Worm (Caenorhabditis elegans) whole organism, young adult: Measurements from ENCODE around the gene irld-6.

Experiments
- F39B2.1 ChIP-seq: fragments of 200-800 bp; sonication (Bioruptor generic); IDR thresholded peaks from 2 replicates; pipeline ENCODE4 v1.3.6; 2022; ENCODE audit warnings: missing genetic modification reagents, missing genetic modification characterization, missing compliant biosample characterization
- F49E8.2 ChIP-seq: sonication (generic microtip); optimal IDR thresholded peaks from 3 replicates; lab custom pipeline; 2017; ENCODE audit warnings: missing genetic modification characterization, mild to moderate bottlenecking, missing compliant biosample characterization, antibody characterized with exemption, moderate library complexity; ENCODE audit not compliant: insufficient read depth
- F57C9.4 ChIP-seq: sonication (generic microtip); optimal IDR thresholded peaks from 2 replicates; lab custom pipeline; 2017; ENCODE audit warnings: mild to moderate bottlenecking, missing genetic modification characterization, missing compliant biosample characterization
- Y53G8AR.9 ChIP-seq: fragments of 200-800 bp; sonication (Bioruptor generic); conservative IDR thresholded peaks from 2 replicates; pipeline ENCODE4 v1.3.6; 2022; ENCODE audit warnings: missing genetic modification reagents, missing genetic modification characterization, missing compliant biosample characterization
- Y56A3A.18 ChIP-seq: fragments of 200-800 bp; sonication (Bioruptor generic); IDR thresholded peaks from 2 replicates; pipeline ENCODE4 v1.3.6; 2022; ENCODE audit warnings: missing genetic modification reagents, missing genetic modification characterization, missing compliant biosample characterization
- Y95B8A.8 ChIP-seq: fragments of 200-800 bp; sonication (Bioruptor generic); IDR thresholded peaks from 2 replicates; pipeline ENCODE4 v1.3.6; 2022; ENCODE audit warnings: missing genetic modification reagents, missing genetic modification characterization, missing compliant biosample characterization
- ama-1 ChIP-seq, 3 experiments: fragments of 150-350 bp in 1 of 3; sonication (generic microtip) in 2 of 3; optimal IDR thresholded peaks; 2 replicates each; lab custom pipeline; 2014 to 2018; ENCODE audit warnings: missing biosample characterization in 2 of 3, missing genetic modification characterization in 2 of 3, missing genetic modification reagents in 2 of 3
- aptf-3 ChIP-seq: fragments of 200-800 bp; sonication (Bioruptor generic); IDR thresholded peaks from 2 replicates; pipeline ENCODE4 v1.3.6; 2022; ENCODE audit warnings: missing genetic modification characterization, missing compliant biosample characterization
- atf-7 ChIP-seq: sonication (generic microtip); optimal IDR thresholded peaks from 2 replicates; lab custom pipeline; 2017; ENCODE audit warnings: mild to moderate bottlenecking, missing genetic modification characterization, missing compliant biosample characterization
- ccch-3 ChIP-seq: fragments of 200-800 bp; sonication (Bioruptor generic); optimal IDR thresholded peaks from 2 replicates; lab custom pipeline; 2018; ENCODE audit warnings: mild to moderate bottlenecking, missing genetic modification characterization, missing compliant biosample characterization
- cebp-1 ChIP-seq, 2 experiments: fragments of 200-800 bp in 1 of 2; sonication (Bioruptor generic) in 1 of 2; sonication (generic microtip) in 1 of 2; IDR thresholded peaks in 1 of 2; optimal IDR thresholded peaks in 1 of 2; 2 replicates each; pipeline versions ENCODE4 v1.3.6 to Lab custom; 2017 to 2022; ENCODE audit warnings: missing compliant biosample characterization in 2 of 2, missing genetic modification characterization in 2 of 2, mild to moderate bottlenecking in 1 of 2, missing genetic modification reagents in 1 of 2, moderate library complexity in 1 of 2
- ceh-100 ChIP-seq: fragments of 200-800 bp; sonication (Bioruptor generic); IDR thresholded peaks from 2 replicates; pipeline ENCODE4 v1.3.6; 2022; ENCODE audit warnings: missing genetic modification reagents, missing genetic modification characterization, missing compliant biosample characterization
- ceh-40 ChIP-seq: fragments of 200-800 bp; sonication (Bioruptor generic); IDR thresholded peaks from 2 replicates; pipeline ENCODE4 v1.3.6; 2022; ENCODE audit warnings: missing genetic modification characterization, missing compliant biosample characterization
- chd-7 ChIP-seq: sonication (generic microtip); optimal IDR thresholded peaks from 2 replicates; lab custom pipeline; 2016; ENCODE audit warnings: mild to moderate bottlenecking, missing genetic modification characterization, moderate library complexity, missing compliant biosample characterization
- die-1 ChIP-seq: sonication (generic microtip); optimal IDR thresholded peaks from 2 replicates; lab custom pipeline; 2016; ENCODE audit warnings: missing genotype, mild to moderate bottlenecking, missing genetic modification characterization, missing compliant biosample characterization
- dox-1 ChIP-seq: fragments of 200-800 bp; sonication (Bioruptor generic); IDR thresholded peaks from 2 replicates; pipeline ENCODE4 v1.3.6; 2022; ENCODE audit warnings: missing genetic modification reagents, missing genetic modification characterization, missing compliant biosample characterization
- dpff-1 ChIP-seq: sonication (generic microtip); optimal IDR thresholded peaks from 2 replicates; lab custom pipeline; 2017; ENCODE audit warnings: mild to moderate bottlenecking, missing genetic modification characterization, missing compliant biosample characterization
- egrh-3 ChIP-seq: fragments of 200-800 bp; sonication (Bioruptor generic); IDR thresholded peaks from 2 replicates; pipeline ENCODE4 v1.3.6; 2022; ENCODE audit warnings: missing genetic modification reagents, missing genetic modification characterization, missing compliant biosample characterization
- ekl-4 ChIP-seq: fragments of 200-800 bp; sonication (Bioruptor generic); IDR thresholded peaks from 2 replicates; pipeline ENCODE4 v1.3.6; 2022; ENCODE audit warnings: missing genetic modification reagents, missing genetic modification characterization, missing compliant biosample characterization
- fkh-3 ChIP-seq: sonication (generic microtip); optimal IDR thresholded peaks from 2 replicates; lab custom pipeline; 2016; ENCODE audit warnings: mild to moderate bottlenecking, missing genetic modification characterization, missing compliant biosample characterization
- gei-17 ChIP-seq: fragments of 200-800 bp; sonication (Bioruptor generic); optimal IDR thresholded peaks from 2 replicates; lab custom pipeline; 2018; ENCODE audit warnings: mild to moderate bottlenecking, missing genetic modification characterization, missing compliant biosample characterization
- hmg-1.2 ChIP-seq: fragments of 200-800 bp; sonication (Bioruptor generic); IDR thresholded peaks from 2 replicates; pipeline ENCODE4 v1.3.6; 2022; ENCODE audit warnings: missing genetic modification reagents, missing genetic modification characterization, missing compliant biosample characterization
- hsf-1 ChIP-seq: fragments of 200-800 bp; sonication (Bioruptor generic); IDR thresholded peaks from 2 replicates; pipeline ENCODE4 v1.3.6; 2022; ENCODE audit warnings: missing genetic modification reagents, missing genetic modification characterization, missing compliant biosample characterization
- lin-26 ChIP-seq: fragments of 200-800 bp; sonication (Bioruptor generic); IDR thresholded peaks from 2 replicates; pipeline ENCODE4 v1.3.6; 2022; ENCODE audit warnings: missing genetic modification reagents, missing genetic modification characterization, missing compliant biosample characterization
- lir-1 ChIP-seq: fragments of 200-800 bp; sonication (Bioruptor generic); conservative IDR thresholded peaks from 2 replicates; pipeline ENCODE4 v1.3.6; 2022; ENCODE audit warnings: missing genetic modification reagents, missing genetic modification characterization, missing compliant biosample characterization
- madf-8 ChIP-seq: fragments of 200-800 bp; sonication (Bioruptor generic); conservative IDR thresholded peaks from 2 replicates; pipeline ENCODE4 v1.3.6; 2022; ENCODE audit warnings: missing genetic modification reagents, missing genetic modification characterization, missing compliant biosample characterization
- nfya-1 ChIP-seq: sonication (generic microtip); optimal IDR thresholded peaks from 2 replicates; lab custom pipeline; 2017; ENCODE audit warnings: antibody characterized with exemption, missing compliant biosample characterization, missing genetic modification characterization, borderline replicate concordance; ENCODE audit not compliant: insufficient read depth
- nfyb-1 ChIP-seq: fragments of 200-800 bp; sonication (Bioruptor generic); IDR thresholded peaks from 2 replicates; pipeline ENCODE4 v1.3.6; 2022; ENCODE audit warnings: missing genetic modification reagents, missing genetic modification characterization, missing compliant biosample characterization
- nhr-120 ChIP-seq: fragments of 200-800 bp; sonication (Bioruptor generic); IDR thresholded peaks from 2 replicates; pipeline ENCODE4 v1.3.6; 2022; ENCODE audit warnings: missing genetic modification characterization, missing compliant biosample characterization
- nhr-179 ChIP-seq: sonication (generic microtip); optimal IDR thresholded peaks from 2 replicates; lab custom pipeline; 2016; ENCODE audit warnings: mild to moderate bottlenecking, missing genetic modification characterization, missing compliant biosample characterization
- pha-4 ChIP-seq: fragments of 150-350 bp; sonication (generic microtip); optimal IDR thresholded peaks from 2 replicates; lab custom pipeline; 2014; ENCODE audit warnings: missing biosample characterization, missing genetic modification reagents, missing genetic modification characterization
- rec-8 ChIP-seq, 2 experiments: sonication (generic microtip); optimal IDR thresholded peaks; 2 replicates each; lab custom pipeline; 2016; ENCODE audit warnings: mild to moderate bottlenecking in 2 of 2, missing genetic modification characterization in 2 of 2, missing genetic modification reagents in 2 of 2, missing genotype in 2 of 2, missing biosample characterization in 1 of 2, missing compliant biosample characterization in 1 of 2, moderate library complexity in 1 of 2
- repo-1 ChIP-seq: sonication (generic microtip); optimal IDR thresholded peaks from 2 replicates; lab custom pipeline; 2017; ENCODE audit warnings: mild to moderate bottlenecking, missing genetic modification characterization, missing compliant biosample characterization
- sea-2 ChIP-seq: fragments of 200-800 bp; sonication (Bioruptor generic); IDR thresholded peaks from 2 replicates; pipeline ENCODE4 v1.3.6; 2022; ENCODE audit warnings: missing genetic modification characterization, missing compliant biosample characterization
- somi-1 ChIP-seq: fragments of 200-800 bp; sonication (Bioruptor generic); optimal IDR thresholded peaks from 2 replicates; lab custom pipeline; 2018; ENCODE audit warnings: mild to moderate bottlenecking, missing genetic modification characterization, missing compliant biosample characterization
- sptf-2 ChIP-seq: fragments of 200-800 bp; sonication (Bioruptor generic); optimal IDR thresholded peaks from 2 replicates; lab custom pipeline; 2018; ENCODE audit warnings: mild to moderate bottlenecking, missing genetic modification characterization, missing compliant biosample characterization
- tbx-9 ChIP-seq: sonication (generic microtip); optimal IDR thresholded peaks from 2 replicates; lab custom pipeline; 2016; ENCODE audit warnings: borderline replicate concordance, missing genetic modification characterization, inconsistent platforms, missing compliant biosample characterization
- tlf-1 ChIP-seq: fragments of 200-800 bp; sonication (Bioruptor generic); optimal IDR thresholded peaks from 2 replicates; lab custom pipeline; 2018; ENCODE audit warnings: mild to moderate bottlenecking, missing genetic modification characterization, missing compliant biosample characterization
- zfh-2 ChIP-seq: fragments of 200-800 bp; sonication (Bioruptor generic); conservative IDR thresholded peaks from 2 replicates; pipeline ENCODE4 v1.3.6; 2022; ENCODE audit warnings: missing genetic modification reagents, missing genetic modification characterization, missing compliant biosample characterization
- ztf-26 ChIP-seq: sonication (generic microtip); optimal IDR thresholded peaks from 2 replicates; lab custom pipeline; 2017; ENCODE audit warnings: missing genetic modification characterization, missing compliant biosample characterization

The irld-6 gene

ce11 chrV:10716865-10717713, 39.5 kb downstream of the irld-6 start:
- no peak for TF ChIP-seq atf-7
- TF ChIP-seq cebp-1 (GFP tag; IDR thresholded peaks at IDR 0.05; lab: Robert Waterston, UW) = no peak; the same call in 1 of the 2 replicates
- peak; percentile 32 for TF ChIP-seq cebp-1 (tag; optimal IDR thresholded peaks at IDR 0.05; lab: Kevin White, UChicago)
- 0 out of 2 replicates have a peak, but pooled peaks have one; percentile 42 for TF ChIP-seq Y95B8A.8 (GFP tag; lab: Robert Waterston, UW)
- no peak for TF ChIP-seq madf-8 (GFP tag; lab: Robert Waterston, UW)
- TF ChIP-seq ztf-26 (tag; lab: Kevin White, UChicago) = peak; percentile 47
- TF ChIP-seq dpff-1 (tag; lab: Kevin White, UChicago) = no peak
- no peak for TF ChIP-seq ceh-40 (GFP tag; lab: Robert Waterston, UW)
- TF ChIP-seq Y53G8AR.9 (GFP tag; lab: Robert Waterston, UW) = 0 out of 2 replicates have a peak, but pooled peaks have one; percentile 19
- TF ChIP-seq Y56A3A.18 = no peak
- 0 out of 2 replicates have a peak, but pooled peaks have one; percentile 8 for TF ChIP-seq nfyb-1 (GFP tag; lab: Robert Waterston, UW)
- no peak for TF ChIP-seq pha-4 (tag; lab: Kevin White, UChicago)
- no peak for TF ChIP-seq F39B2.1 (GFP tag; lab: Robert Waterston, UW)
- TF ChIP-seq rec-8 (tag; optimal IDR thresholded peaks at IDR 0.05; lab: Kevin White, UChicago) = no peak
- TF ChIP-seq dox-1 = peak; percentile 36; the same call in 1 of the 2 replicates
- peak; percentile 82 for TF ChIP-seq zfh-2 (GFP tag; lab: Robert Waterston, UW)
- TF ChIP-seq nhr-179 (tag; lab: Kevin White, UChicago) = no peak
- TF ChIP-seq ccch-3 = no peak
- peak; percentile 16 for TF ChIP-seq somi-1
- peak; percentile 45; the same call in 1 of the 2 replicates for TF ChIP-seq lin-26 (GFP tag; lab: Robert Waterston, UW)
- TF ChIP-seq egrh-3 (GFP tag; lab: Robert Waterston, UW) = peak; percentile 70; the same call in 1 of the 2 replicates
- no peak for TF ChIP-seq tlf-1 (GFP tag; lab: Kevin White, UChicago)
- no peak for TF ChIP-seq ama-1 (optimal IDR thresholded peaks at IDR 0.05; lab: Kevin White, UChicago)
- TF ChIP-seq ama-1 (GFP tag; optimal IDR thresholded peaks at IDR 0.05; lab: Kevin White, UChicago) = no peak
- TF ChIP-seq hmg-1.2 (GFP tag; lab: Robert Waterston, UW) = 0 out of 2 replicates have a peak, but pooled peaks have one; percentile 12

- no peak for TF ChIP-seq sptf-2
- TF ChIP-seq die-1 (tag; lab: Kevin White, UChicago) = no peak
- TF ChIP-seq sea-2 = 0 out of 2 replicates have a peak, but pooled peaks have one; percentile 50
- peak; percentile 68 for TF ChIP-seq ceh-100 (GFP tag; lab: Robert Waterston, UW)
- TF ChIP-seq fkh-3 (tag; lab: Kevin White, UChicago) = no peak
- TF ChIP-seq lir-1 (GFP tag; lab: Robert Waterston, UW) = peak; percentile 62
- peak; percentile 82 for TF ChIP-seq ztf-26 (tag; lab: Kevin White, UChicago)
- TF ChIP-seq ekl-4 (GFP tag; lab: Robert Waterston, UW) = peak; percentile 84
- TF ChIP-seq F49E8.2 (tag; lab: Kevin White, UChicago) = no peak
- TF ChIP-seq F57C9.4 (tag; lab: Kevin White, UChicago) = no peak
- no peak for TF ChIP-seq ccch-3
- TF ChIP-seq hmg-1.2 (GFP tag; lab: Robert Waterston, UW) = peak; percentile 62
- peak; percentile 5 for TF ChIP-seq repo-1
- TF ChIP-seq ceh-40 (GFP tag; lab: Robert Waterston, UW) = no peak
- peak; percentile 96 for TF ChIP-seq cebp-1 (GFP tag; IDR thresholded peaks at IDR 0.05; lab: Robert Waterston, UW)
- peak; percentile 99 for TF ChIP-seq cebp-1 (tag; optimal IDR thresholded peaks at IDR 0.05; lab: Kevin White, UChicago)
- no peak for TF ChIP-seq dpff-1 (tag; lab: Kevin White, UChicago)
- TF ChIP-seq tbx-9 = no peak
- peak; percentile 94 for TF ChIP-seq chd-7 (tag; lab: Kevin White, UChicago)
- TF ChIP-seq nfya-1 = no peak
- 0 out of 2 replicates have a peak, but pooled peaks have one; percentile 38 for TF ChIP-seq hsf-1 (GFP tag; lab: Robert Waterston, UW)
- TF ChIP-seq aptf-3 (GFP tag; lab: Robert Waterston, UW) = no peak
- TF ChIP-seq gei-17 (GFP tag; lab: Kevin White, UChicago) = peak; percentile 74
- TF ChIP-seq nhr-120 (GFP tag; lab: Robert Waterston, UW) = no peak
- peak; percentile 29 for TF ChIP-seq tlf-1 (GFP tag; lab: Kevin White, UChicago)
These were observed 41.1 kb downstream of the irld-6 start for ce11 chrV:10715158-10716152.
